Worm (Caenorhabditis elegans): Measurements from ENCODE around the gene B0281.4.

DNA sequence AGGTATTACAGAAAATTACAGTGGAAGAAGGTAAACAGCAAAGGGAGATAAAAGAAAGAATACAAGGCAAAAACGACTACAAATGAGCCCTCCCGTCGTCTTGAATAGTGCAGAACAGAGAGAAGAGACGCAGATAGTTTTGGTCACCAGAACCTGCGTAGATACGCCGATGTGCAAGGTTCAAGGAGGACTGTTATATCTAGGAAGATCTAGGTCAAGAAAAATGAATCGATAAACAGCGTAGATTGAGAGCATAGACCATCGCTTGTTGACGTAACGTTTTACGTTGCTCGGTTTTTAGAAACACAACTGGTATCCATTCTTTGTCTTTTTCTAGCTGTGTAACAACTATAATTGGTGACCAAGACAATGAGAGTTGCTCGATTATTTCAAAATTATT lies 2.2 kb upstream of the B0281.4 start, which contains the start of gene B0281.5:
- TF ChIP-seq sox-4 (tag; optimal IDR thresholded peaks at IDR 0.05) = no peak
- no peak for TF ChIP-seq ref-2 (tag; optimal IDR thresholded peaks at IDR 0.05)
- TF ChIP-seq sdc-2 (tag; optimal IDR thresholded peaks at IDR 0.05) = no peak
- no peak for TF ChIP-seq fkh-10 (GFP tag; optimal IDR thresholded peaks at IDR 0.05)
- TF ChIP-seq unc-42 (tag; optimal IDR thresholded peaks at IDR 0.05) = no peak
- no peak for TF ChIP-seq unc-3 (GFP tag; conservative IDR thresholded peaks at IDR 0.05)
- TF ChIP-seq unc-3 (tag; optimal IDR thresholded peaks at IDR 0.05) = no peak
- no peak for TF ChIP-seq eyg-1 (tag; optimal IDR thresholded peaks at IDR 0.05)
- TF ChIP-seq unc-55 (GFP tag; optimal IDR thresholded peaks at IDR 0.05) = no peak
- TF ChIP-seq ceh-9 (tag; optimal IDR thresholded peaks at IDR 0.05) = no peak
- no peak for TF ChIP-seq Y22D7AL.16 (tag; optimal IDR thresholded peaks at IDR 0.05)
- no peak for TF ChIP-seq pqm-1 (tag; optimal IDR thresholded peaks at IDR 0.05)
